Fruit fly (Drosophila melanogaster): ENCODE data around the gene Acbp4.

DNA sequence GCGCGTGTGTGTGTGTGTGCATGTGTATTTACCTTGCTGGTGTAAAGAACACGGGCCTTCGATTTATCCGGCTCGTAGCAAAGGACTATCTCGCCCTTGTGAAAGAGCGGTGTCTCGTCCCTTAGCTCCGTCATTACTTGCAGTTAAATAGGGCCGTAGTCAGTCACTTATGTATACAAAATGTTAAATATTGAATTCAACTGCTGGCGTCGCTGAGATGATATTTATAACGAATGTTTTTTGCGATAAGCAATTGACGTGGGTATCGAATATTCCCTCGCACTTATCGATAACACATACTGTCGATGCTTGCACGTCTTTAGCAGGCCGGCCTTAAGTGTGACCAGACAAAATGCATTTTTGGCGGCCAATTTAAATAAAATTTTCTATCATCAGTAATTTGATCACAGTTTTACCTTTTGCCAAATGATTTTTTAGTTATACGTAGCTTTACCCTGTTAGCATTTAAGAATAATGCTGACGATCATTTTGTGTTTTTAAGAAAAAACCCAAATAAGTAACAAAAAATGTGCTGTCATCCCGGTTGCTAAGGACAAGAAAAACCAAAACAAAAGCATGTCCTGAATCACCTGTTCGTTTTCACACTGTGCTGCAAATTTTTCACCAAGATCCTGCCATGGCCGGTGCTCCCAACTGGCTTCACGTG lies 2.6 kb downstream of the Acbp4 start, which contains the start of the genes msl-3 and BBS1:
- TF ChIP-seq CG8301 (tag; optimal IDR thresholded peaks at IDR 0.05) = no peak
- no peak for TF ChIP-seq CG13204 (GFP tag; optimal IDR thresholded peaks at IDR 0.05)
- TF ChIP-seq CG14655 (GFP tag; optimal IDR thresholded peaks at IDR 0.05) = no peak
- TF ChIP-seq Pif1A (GFP tag; optimal IDR thresholded peaks at IDR 0.05) = no peak
- TF ChIP-seq CG9948 (tag; optimal IDR thresholded peaks at IDR 0.05) = no peak
- no peak for TF ChIP-seq CG17806 (tag; optimal IDR thresholded peaks at IDR 0.05)
- TF ChIP-seq EcR (GFP tag; optimal IDR thresholded peaks at IDR 0.05) = no peak
- no peak for TF ChIP-seq Snoo (tag; optimal IDR thresholded peaks at IDR 0.05)
- TF ChIP-seq gl (tag; optimal IDR thresholded peaks at IDR 0.05) = no peak
- TF ChIP-seq CG10348 (GFP tag; IDR thresholded peaks at IDR 0.05) = no peak
- TF ChIP-seq D1 (tag; optimal IDR thresholded peaks at IDR 0.05) = no peak
